Worm (Caenorhabditis elegans) whole organism, midembryonic: ENCODE data around the gene hpo-18.

ENCODE experiments used
- T22C8.4 ChIP-seq: fragments of 200-800 bp; sonication (Bioruptor generic); IDR thresholded peaks from 2 replicates; pipeline ENCODE4 v1.3.6; 2022; ENCODE audit warnings: missing genetic modification characterization, missing compliant biosample characterization
- cog-1 ChIP-seq: sonication (generic microtip); optimal IDR thresholded peaks from 2 replicates; lab custom pipeline; 2016; ENCODE audit warnings: missing genetic modification characterization, missing compliant biosample characterization
- flt-1 ChIP-seq: fragments of 200-800 bp; sonication (Bioruptor generic); IDR thresholded peaks from 2 replicates; pipeline ENCODE4 v1.3.6; 2022; ENCODE audit warnings: missing genetic modification characterization, missing compliant biosample characterization
- klf-2 ChIP-seq: fragments of 200-800 bp; sonication (Bioruptor generic); conservative IDR thresholded peaks from 2 replicates; pipeline ENCODE4 v1.3.6; 2022; ENCODE audit warnings: missing genetic modification reagents, missing genetic modification characterization, missing compliant biosample characterization
- med-1 ChIP-seq: sonication (generic microtip); optimal IDR thresholded peaks from 2 replicates; lab custom pipeline; 2017; ENCODE audit warnings: missing genetic modification characterization, mild to moderate bottlenecking, missing compliant biosample characterization, antibody characterized with exemption, missing genetic modification reagents; ENCODE audit not compliant: insufficient read depth
- ref-1 ChIP-seq: fragments of 200-800 bp; sonication (Bioruptor generic); conservative IDR thresholded peaks from 2 replicates; pipeline ENCODE4 v1.3.6; 2022; ENCODE audit warnings: missing genetic modification reagents, missing genetic modification characterization, missing compliant biosample characterization
- tab-1 ChIP-seq: fragments of 200-800 bp; sonication (Bioruptor generic); IDR thresholded peaks from 2 replicates; pipeline ENCODE4 v1.3.6; 2022; ENCODE audit warnings: missing genetic modification characterization, missing compliant biosample characterization
- ztf-23 ChIP-seq: fragments of 200-800 bp; sonication (Bioruptor generic); IDR thresholded peaks from 2 replicates; pipeline ENCODE4 v1.3.6; 2022; ENCODE audit warnings: missing genetic modification reagents, missing genetic modification characterization, missing compliant biosample characterization
- ztf-29 ChIP-seq: fragments of 200-800 bp; sonication (Bioruptor generic); IDR thresholded peaks from 2 replicates; pipeline ENCODE4 v1.3.6; 2022; ENCODE audit warnings: missing genetic modification reagents, missing genetic modification characterization, missing compliant biosample characterization

- TF ChIP-seq cog-1 (tag; lab: Kevin White, UChicago) (no peak), tab-1 (GFP tag; lab: Robert Waterston, UW) (no peak), ref-1 (GFP tag; lab: Robert Waterston, UW) (no peak), med-1 (no peak), ztf-29 (no peak), flt-1 (GFP tag; lab: Robert Waterston, UW) (no peak), T22C8.4 (GFP tag; lab: Robert Waterston, UW) (no peak), klf-2 (GFP tag; lab: Robert Waterston, UW) (no peak), ztf-23 (GFP tag; lab: Robert Waterston, UW) (no peak)
Observed at ce11 chrV:4387916-4388315, 41.7 kb upstream of the hpo-18 start.
